Worm (Caenorhabditis elegans): Measurements from ENCODE around the gene D2096.7.

The D2096.7 gene

DNA sequence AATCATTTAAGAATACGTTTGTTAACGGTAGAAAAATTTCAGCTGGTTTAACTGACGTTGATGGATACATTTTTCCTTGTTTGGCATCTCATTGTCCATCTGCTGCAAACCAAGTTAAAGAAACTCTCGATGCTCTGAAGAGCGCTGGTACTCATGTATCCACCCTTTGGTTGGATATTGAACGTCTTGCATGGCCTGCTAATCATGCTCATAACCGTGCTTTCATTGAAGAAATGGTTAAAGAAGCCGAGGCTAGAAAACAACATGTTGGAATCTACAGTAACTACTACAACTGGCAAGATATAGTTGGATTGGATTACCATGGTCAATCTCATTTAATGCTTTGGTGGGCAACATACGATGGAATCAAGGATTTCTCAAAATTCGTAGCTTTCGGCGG lies 44.4 kb downstream of the D2096.7 start:
- TF ChIP-seq fos-1 (tag; optimal IDR thresholded peaks at IDR 0.05) (no peak), egl-27 (tag; optimal IDR thresholded peaks at IDR 0.05) (no peak), R02D3.7 (tag; optimal IDR thresholded peaks at IDR 0.05) (no peak), nhr-77 (tag; optimal IDR thresholded peaks at IDR 0.05) (no peak), zag-1 (tag; optimal IDR thresholded peaks at IDR 0.05) (no peak)

DNA sequence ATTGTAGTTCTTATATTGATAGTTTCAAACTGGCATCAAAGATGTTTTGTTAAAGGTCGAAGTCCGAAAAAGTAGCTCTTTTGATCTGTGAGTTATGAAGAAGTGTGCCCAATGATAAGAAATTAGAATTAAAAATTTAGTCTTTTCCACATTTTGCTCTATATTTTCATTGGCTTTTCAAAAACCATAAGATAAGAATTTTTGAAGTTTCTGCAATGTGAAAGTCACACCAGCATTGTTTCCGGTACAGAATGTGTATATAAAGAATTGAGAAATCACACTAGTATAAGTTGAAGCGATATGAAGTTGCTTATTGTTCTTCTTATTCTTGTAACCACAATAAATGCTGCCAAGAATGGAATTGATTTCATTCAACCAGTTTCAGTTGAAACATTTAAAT lies 44.9 kb downstream of the D2096.7 start, which contains the start of gene lys-10:
Gene lys-10 (plus strand): TSS at position 301 of the 400 bp plus-strand sequence.
- no peak for TF ChIP-seq nhr-11 (tag; optimal IDR thresholded peaks at IDR 0.05)
- no peak for TF ChIP-seq lin-11 (tag; optimal IDR thresholded peaks at IDR 0.05)
- TF ChIP-seq aly-2 (tag; optimal IDR thresholded peaks at IDR 0.05) = no peak
- TF ChIP-seq nhr-129 (tag; optimal IDR thresholded peaks at IDR 0.05) = no peak

DNA sequence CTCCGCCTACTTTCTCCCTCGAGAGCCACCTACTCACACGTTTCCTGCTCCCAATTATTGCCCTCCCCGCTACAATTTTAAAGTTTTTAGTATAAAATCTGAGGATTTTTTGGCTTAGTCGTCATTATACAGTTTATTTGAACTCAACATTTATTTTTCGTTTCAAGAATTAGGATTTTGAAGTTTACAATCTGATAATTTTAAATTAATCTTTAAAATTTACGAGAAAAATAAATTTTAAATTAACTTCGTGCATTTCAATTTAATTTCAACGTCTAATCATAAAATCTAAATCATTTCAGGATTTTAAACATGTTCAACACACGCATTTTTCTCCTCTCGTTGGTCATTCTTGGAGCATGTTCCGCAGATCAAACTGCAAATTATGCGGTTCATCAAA lies 48.5 kb downstream of the D2096.7 start, which contains the start of gene F35H10.2:
Gene F35H10.2 (plus strand): TSS at position 301 of the 400 bp plus-strand sequence.
- TF ChIP-seq sma-9 (GFP tag; optimal IDR thresholded peaks at IDR 0.05) (no peak), sma-9 (tag; optimal IDR thresholded peaks at IDR 0.05) (no peak), fos-1 (tag; optimal IDR thresholded peaks at IDR 0.05) (no peak), nhr-12 (tag; optimal IDR thresholded peaks at IDR 0.05) (no peak), nhr-25 (tag; optimal IDR thresholded peaks at IDR 0.05) (no peak), nhr-11 (tag; optimal IDR thresholded peaks at IDR 0.05) (no peak), egl-27 (tag; optimal IDR thresholded peaks at IDR 0.05) (no peak), unc-55 (GFP tag; optimal IDR thresholded peaks at IDR 0.05) (no peak), ceh-82 (tag; optimal IDR thresholded peaks at IDR 0.05) (no peak), alr-1 (tag; optimal IDR thresholded peaks at IDR 0.05) (no peak), zag-1 (tag; optimal IDR thresholded peaks at IDR 0.05) (no peak), ztf-11 (tag; optimal IDR thresholded peaks at IDR 0.05) (no peak), snpc-4 (tag; optimal IDR thresholded peaks at IDR 0.05) (no peak)

Measured in whole organism, L2 larva.